Worm (Caenorhabditis elegans) whole organism, young adult: ENCODE measurements around the gene golg-4.
"Not testable (repeated sequence)": the region's sequence is repeated elsewhere in the genome, so short reads cannot be mapped to it uniquely, and the experiment has no call there.

Experiments used
- B0035.1 ChIP-seq: sonication (generic microtip); optimal IDR thresholded peaks from 2 replicates; lab custom pipeline; 2016; ENCODE audit warnings: missing genetic modification characterization, mild to moderate bottlenecking, missing compliant biosample characterization, missing genotype, missing genetic modification reagents
- B0261.1 ChIP-seq: sonication (generic microtip); optimal IDR thresholded peaks from 2 replicates; lab custom pipeline; 2016; ENCODE audit warnings: mild to moderate bottlenecking, missing genetic modification characterization, moderate library complexity, missing compliant biosample characterization
- B0336.3 ChIP-seq: fragments of 200-800 bp; sonication (Bioruptor generic); IDR thresholded peaks from 2 replicates; pipeline ENCODE4 v1.3.6; 2022; ENCODE audit warnings: missing genetic modification characterization, missing compliant biosample characterization
- F33H1.4 ChIP-seq: fragments of 200-800 bp; sonication (Bioruptor generic); IDR thresholded peaks from 2 replicates; pipeline ENCODE4 v1.3.6; 2022; ENCODE audit warnings: missing genetic modification reagents, missing genetic modification characterization, missing compliant biosample characterization
- F57A8.1 ChIP-seq: fragments of 200-800 bp; sonication (Bioruptor generic); optimal IDR thresholded peaks from 2 replicates; lab custom pipeline; 2018; ENCODE audit warnings: mild to moderate bottlenecking, missing genetic modification characterization, moderate library complexity, missing compliant biosample characterization
- F57C9.4 ChIP-seq: sonication (generic microtip); optimal IDR thresholded peaks from 2 replicates; lab custom pipeline; 2017; ENCODE audit warnings: mild to moderate bottlenecking, missing genetic modification characterization, missing compliant biosample characterization
- Y53G8AR.9 ChIP-seq: fragments of 200-800 bp; sonication (Bioruptor generic); conservative IDR thresholded peaks from 2 replicates; pipeline ENCODE4 v1.3.6; 2022; ENCODE audit warnings: missing genetic modification reagents, missing genetic modification characterization, missing compliant biosample characterization
- Y56A3A.18 ChIP-seq: fragments of 200-800 bp; sonication (Bioruptor generic); IDR thresholded peaks from 2 replicates; pipeline ENCODE4 v1.3.6; 2022; ENCODE audit warnings: missing genetic modification reagents, missing genetic modification characterization, missing compliant biosample characterization
- Y67H2A.10 ChIP-seq: fragments of 200-800 bp; sonication (Bioruptor generic); conservative IDR thresholded peaks from 2 replicates; pipeline ENCODE4 v1.3.6; 2022; ENCODE audit warnings: missing genetic modification reagents, missing genetic modification characterization, missing compliant biosample characterization
- aptf-3 ChIP-seq: fragments of 200-800 bp; sonication (Bioruptor generic); IDR thresholded peaks from 2 replicates; pipeline ENCODE4 v1.3.6; 2022; ENCODE audit warnings: missing genetic modification characterization, missing compliant biosample characterization
- atf-7 ChIP-seq: sonication (generic microtip); optimal IDR thresholded peaks from 2 replicates; lab custom pipeline; 2017; ENCODE audit warnings: mild to moderate bottlenecking, missing genetic modification characterization, missing compliant biosample characterization
- athp-1 ChIP-seq: sonication (generic microtip); optimal IDR thresholded peaks from 2 replicates; lab custom pipeline; 2017; ENCODE audit warnings: mild to moderate bottlenecking, missing genetic modification characterization, missing compliant biosample characterization
- cebp-1 ChIP-seq, 2 experiments: fragments of 200-800 bp in 1 of 2; sonication (Bioruptor generic) in 1 of 2; sonication (generic microtip) in 1 of 2; IDR thresholded peaks in 1 of 2; optimal IDR thresholded peaks in 1 of 2; 2 replicates each; pipeline versions ENCODE4 v1.3.6 to Lab custom; 2017 to 2022; ENCODE audit warnings: missing compliant biosample characterization in 2 of 2, missing genetic modification characterization in 2 of 2, mild to moderate bottlenecking in 1 of 2, missing genetic modification reagents in 1 of 2, moderate library complexity in 1 of 2
- ekl-4 ChIP-seq: fragments of 200-800 bp; sonication (Bioruptor generic); IDR thresholded peaks from 2 replicates; pipeline ENCODE4 v1.3.6; 2022; ENCODE audit warnings: missing genetic modification reagents, missing genetic modification characterization, missing compliant biosample characterization
- him-1 ChIP-seq: sonication (generic microtip); optimal IDR thresholded peaks from 2 replicates; lab custom pipeline; 2016; ENCODE audit warnings: missing genotype, missing genetic modification reagents, missing genetic modification characterization, missing compliant biosample characterization
- hlh-12 ChIP-seq: sonication (generic microtip); optimal IDR thresholded peaks from 2 replicates; lab custom pipeline; 2016; ENCODE audit warnings: missing genetic modification characterization, missing compliant biosample characterization
- hlh-26 ChIP-seq: fragments of 200-800 bp; sonication (Bioruptor generic); conservative IDR thresholded peaks from 2 replicates; pipeline ENCODE4 v1.3.6; 2022; ENCODE audit warnings: missing genetic modification reagents, missing genetic modification characterization, missing compliant biosample characterization
- hmg-1.2 ChIP-seq: fragments of 200-800 bp; sonication (Bioruptor generic); IDR thresholded peaks from 2 replicates; pipeline ENCODE4 v1.3.6; 2022; ENCODE audit warnings: missing genetic modification reagents, missing genetic modification characterization, missing compliant biosample characterization
- hsf-1 ChIP-seq: fragments of 200-800 bp; sonication (Bioruptor generic); IDR thresholded peaks from 2 replicates; pipeline ENCODE4 v1.3.6; 2022; ENCODE audit warnings: missing genetic modification reagents, missing genetic modification characterization, missing compliant biosample characterization
- lin-26 ChIP-seq: fragments of 200-800 bp; sonication (Bioruptor generic); IDR thresholded peaks from 2 replicates; pipeline ENCODE4 v1.3.6; 2022; ENCODE audit warnings: missing genetic modification reagents, missing genetic modification characterization, missing compliant biosample characterization
- madf-8 ChIP-seq: fragments of 200-800 bp; sonication (Bioruptor generic); conservative IDR thresholded peaks from 2 replicates; pipeline ENCODE4 v1.3.6; 2022; ENCODE audit warnings: missing genetic modification reagents, missing genetic modification characterization, missing compliant biosample characterization
- nhr-80 ChIP-seq: sonication (generic microtip); optimal IDR thresholded peaks from 2 replicates; lab custom pipeline; 2016; ENCODE audit warnings: missing genetic modification characterization, missing compliant biosample characterization
- rpc-1 ChIP-seq, 2 experiments: fragments of 150-350 bp in 1 of 2; sonication (generic microtip) in 1 of 2; optimal IDR thresholded peaks; 2 replicates each; lab custom pipeline; 2014 to 2018; ENCODE audit warnings: missing biosample characterization in 1 of 2, missing genetic modification characterization in 1 of 2, missing genetic modification reagents in 1 of 2, missing genotype in 1 of 2
- sea-2 ChIP-seq: fragments of 200-800 bp; sonication (Bioruptor generic); IDR thresholded peaks from 2 replicates; pipeline ENCODE4 v1.3.6; 2022; ENCODE audit warnings: missing genetic modification characterization, missing compliant biosample characterization
- sptf-2 ChIP-seq: fragments of 200-800 bp; sonication (Bioruptor generic); optimal IDR thresholded peaks from 2 replicates; lab custom pipeline; 2018; ENCODE audit warnings: mild to moderate bottlenecking, missing genetic modification characterization, missing compliant biosample characterization
- tbp1 ChIP-seq: fragments of 200-800 bp; sonication (Bioruptor generic); optimal IDR thresholded peaks from 2 replicates; lab custom pipeline; 2018; ENCODE audit warnings: mild to moderate bottlenecking, missing genetic modification characterization, missing compliant biosample characterization
- unc-62 ChIP-seq: fragments of 150-350 bp; optimal IDR thresholded peaks from 2 replicates; lab custom pipeline; 2014; ENCODE audit warnings: missing biosample characterization, missing genetic modification reagents, missing genetic modification characterization
- ztf-22 ChIP-seq: fragments of 200-800 bp; sonication (Bioruptor generic); optimal IDR thresholded peaks from 2 replicates; lab custom pipeline; 2018; ENCODE audit warnings: mild to moderate bottlenecking, missing genetic modification characterization, moderate library complexity, missing compliant biosample characterization
- ztf-25 ChIP-seq: fragments of 200-800 bp; sonication (Bioruptor generic); IDR thresholded peaks from 2 replicates; pipeline ENCODE4 v1.3.6; 2022; ENCODE audit warnings: missing genetic modification reagents, missing genetic modification characterization, missing compliant biosample characterization

golg-4 gene

ce11 chrIII:3360067-3360466 lies 45.3 kb upstream of the golg-4 start:
- no peak for TF ChIP-seq hlh-26 (GFP tag; lab: Robert Waterston, UW)
- no peak for TF ChIP-seq hsf-1

- TF ChIP-seq hmg-1.2 = peak; percentile 86
- not testable (repeated sequence) for TF ChIP-seq rpc-1 (optimal IDR thresholded peaks at IDR 0.05; lab: Kevin White, UChicago)
- TF ChIP-seq rpc-1 (tag; optimal IDR thresholded peaks at IDR 0.05; lab: Kevin White, UChicago) = peak; percentile 57
- TF ChIP-seq B0261.1 (tag; lab: Kevin White, UChicago) = peak; percentile 34
- TF ChIP-seq lin-26 (GFP tag; lab: Robert Waterston, UW) = peak; percentile 61
- TF ChIP-seq tbp1 (GFP tag; lab: Kevin White, UChicago) = peak; percentile 64
- 0 out of 2 replicates have a peak, but pooled peaks have one; percentile 71 for TF ChIP-seq ztf-25 (GFP tag; lab: Robert Waterston, UW)
These were observed 43.1 kb upstream of the golg-4 start for ce11 chrIII:3362220-3362734.

- TF ChIP-seq B0336.3 (GFP tag; lab: Robert Waterston, UW) = no peak
- TF ChIP-seq, all 124 proteins: peak for 0
These were observed 37.6 kb upstream of the golg-4 start for ce11 chrIII:3367772-3368171.

ce11 chrIII:3370054-3370453 lies 35.3 kb upstream of the golg-4 start, which contains the start of gene prk-2:
TSS of gene prk-2 (minus strand) at chrIII:3370209.
- TF ChIP-seq atf-7 (tag; lab: Kevin White, UChicago) (peak; percentile 13), athp-1 (tag; lab: Kevin White, UChicago) (no peak), Y56A3A.18 (GFP tag; lab: Robert Waterston, UW) (no peak), F33H1.4 (GFP tag; lab: Robert Waterston, UW) (no peak), sea-2 (GFP tag; lab: Robert Waterston, UW) (no peak), B0035.1 (tag; lab: Kevin White, UChicago) (no peak), F57C9.4 (tag; lab: Kevin White, UChicago) (no peak), ztf-22 (GFP tag; lab: Kevin White, UChicago) (no peak), nhr-80 (tag; lab: Kevin White, UChicago) (peak; percentile 90), Y53G8AR.9 (GFP tag; lab: Robert Waterston, UW) (no peak), hmg-1.2 (no peak), aptf-3 (GFP tag; lab: Robert Waterston, UW) (no peak)

- TF ChIP-seq cebp-1 (GFP tag; IDR thresholded peaks at IDR 0.05; lab: Robert Waterston, UW) (no peak; the same call in 1 of the 2 replicates), cebp-1 (tag; optimal IDR thresholded peaks at IDR 0.05; lab: Kevin White, UChicago) (peak; percentile 58), sptf-2 (GFP tag; lab: Kevin White, UChicago) (no peak), ekl-4 (GFP tag; lab: Robert Waterston, UW) (no peak), Y67H2A.10 (GFP tag; lab: Robert Waterston, UW) (no peak), hlh-12 (tag; lab: Kevin White, UChicago) (no peak)
These were observed 34.6 kb upstream of the golg-4 start for ce11 chrIII:3370770-3371169.

- TF ChIP-seq nhr-80 (tag; lab: Kevin White, UChicago) (peak; percentile 23), unc-62 (GFP tag; lab: Kevin White, UChicago) (peak; percentile 55), cebp-1 (GFP tag; IDR thresholded peaks at IDR 0.05; lab: Robert Waterston, UW) (no peak), cebp-1 (tag; optimal IDR thresholded peaks at IDR 0.05; lab: Kevin White, UChicago) (peak; percentile 20), madf-8 (GFP tag; lab: Robert Waterston, UW) (no peak), him-1 (no peak), F57A8.1 (GFP tag; lab: Kevin White, UChicago) (no peak)
- TF ChIP-seq, all 124 proteins: peak for 3
These were observed 33.1 kb upstream of the golg-4 start for ce11 chrIII:3372278-3372677.
